Fruit fly (Drosophila melanogaster): ENCODE data around the gene CG11155.

dm6 chr4:1144715-1145114 is 18.3 kb downstream of the CG11155 start:
- TF ChIP-seq acj6 (GFP tag; optimal IDR thresholded peaks at IDR 0.05) (no peak), Blimp-1 (GFP tag; optimal IDR thresholded peaks at IDR 0.05) (no peak), Ets21C (GFP tag; optimal IDR thresholded peaks at IDR 0.05) (no peak)
